Worm (Caenorhabditis elegans): ENCODE results near the gene clec-263.

clec-263 gene

DNA sequence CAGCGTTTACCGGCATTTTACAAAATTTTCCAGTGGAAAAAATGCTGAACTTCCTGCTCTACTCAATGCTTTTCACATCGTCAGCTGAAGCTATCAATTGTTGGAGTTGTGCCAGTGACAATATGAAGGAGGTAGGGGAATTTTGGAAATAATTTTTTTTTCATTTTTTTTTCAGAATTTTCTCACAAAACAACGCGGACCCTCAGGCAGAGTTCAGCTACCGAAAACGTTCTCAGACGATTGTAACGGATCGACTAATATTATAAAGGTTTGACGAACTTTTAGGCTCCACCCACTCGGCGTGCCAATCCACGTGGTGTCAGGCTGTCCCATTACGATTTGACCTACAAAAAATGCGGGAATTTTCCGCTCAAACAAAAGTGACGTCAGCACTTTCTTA lies 5.1 kb downstream of the clec-263 start, which contains the start of gene F26F2.8:
TSS of gene F26F2.8 (plus strand) at position 13 of the 400 bp plus-strand sequence.
- TF ChIP-seq lin-32 (GFP tag; optimal IDR thresholded peaks at IDR 0.05) (no peak), zip-8 (tag; optimal IDR thresholded peaks at IDR 0.05) (no peak), mls-2 (tag; optimal IDR thresholded peaks at IDR 0.05) (no peak), nhr-2 (tag; optimal IDR thresholded peaks at IDR 0.05) (no peak), ceh-39 (tag; optimal IDR thresholded peaks at IDR 0.05) (no peak), drap-1 (GFP tag; optimal IDR thresholded peaks at IDR 0.05) (no peak), M03D4.4 (tag; optimal IDR thresholded peaks at IDR 0.05) (no peak), ces-1 (GFP tag; optimal IDR thresholded peaks at IDR 0.05) (no peak), unc-62 (GFP tag; optimal IDR thresholded peaks at IDR 0.05) (no peak), cnd-1 (tag; optimal IDR thresholded peaks at IDR 0.05) (no peak), blmp-1 (tag; optimal IDR thresholded peaks at IDR 0.05) (no peak), lin-13 (tag; optimal IDR thresholded peaks at IDR 0.05) (no peak), elt-3 (tag; optimal IDR thresholded peaks at IDR 0.05) (no peak), nhr-76 (tag; optimal IDR thresholded peaks at IDR 0.05) (no peak)

DNA sequence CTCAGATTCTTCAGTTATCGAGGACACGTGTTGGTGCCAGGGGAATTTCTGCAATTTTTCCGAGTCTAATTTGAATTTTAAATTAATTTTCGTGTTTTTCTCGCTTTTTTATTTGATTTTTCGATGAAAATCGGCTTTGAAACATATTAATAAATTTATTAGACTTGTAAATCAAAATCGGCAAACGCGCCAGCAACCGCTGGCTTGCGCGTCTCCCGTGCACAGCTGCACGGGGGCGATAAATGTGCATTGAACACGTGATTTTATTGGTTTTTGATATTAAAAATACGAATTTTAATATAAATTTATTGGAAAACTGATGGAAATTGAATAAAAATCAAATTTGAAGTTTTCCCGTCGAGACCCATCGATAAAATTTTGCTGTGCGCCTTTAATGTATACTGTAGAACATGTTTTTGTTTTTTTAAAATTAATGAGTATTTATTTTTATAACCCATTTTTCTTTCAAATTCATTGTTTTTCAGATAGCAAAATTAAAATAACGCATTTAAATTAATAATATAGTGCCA lies 6.2 kb downstream of the clec-263 start, which contains the start of gene F26F2.7:
TSS of gene F26F2.7 (plus strand) at position 480 of the 530 bp plus-strand sequence.
- TF ChIP-seq M03D4.4 (tag; optimal IDR thresholded peaks at IDR 0.05) (peak; percentile 53), ham-2 (GFP tag; optimal IDR thresholded peaks at IDR 0.05) (no peak), nhr-237 (tag; optimal IDR thresholded peaks at IDR 0.05) (no peak), hlh-1 (tag; optimal IDR thresholded peaks at IDR 0.05) (peak; percentile 23), lin-32 (GFP tag; optimal IDR thresholded peaks at IDR 0.05) (peak; percentile 17), ceh-83 (GFP tag; optimal IDR thresholded peaks at IDR 0.05) (peak; percentile 61), ztf-11 (tag; optimal IDR thresholded peaks at IDR 0.05) (no peak), lsy-2 (tag; optimal IDR thresholded peaks at IDR 0.05) (peak; percentile 57), drap-1 (GFP tag; optimal IDR thresholded peaks at IDR 0.05) (peak; percentile 71), mls-2 (tag; optimal IDR thresholded peaks at IDR 0.05) (peak; percentile 67), ceh-39 (tag; optimal IDR thresholded peaks at IDR 0.05) (peak; percentile 12), mep-1 (tag; optimal IDR thresholded peaks at IDR 0.05) (peak; percentile 74), ces-1 (GFP tag; optimal IDR thresholded peaks at IDR 0.05) (peak; percentile 77), ceh-43 (GFP tag; optimal IDR thresholded peaks at IDR 0.05) (peak; percentile 34), cnd-1 (tag; optimal IDR thresholded peaks at IDR 0.05) (peak; percentile 48), sptf-1 (tag; optimal IDR thresholded peaks at IDR 0.05) (peak; percentile 95), mab-5 (tag; optimal IDR thresholded peaks at IDR 0.05) (peak; percentile 45), lin-13 (tag; optimal IDR thresholded peaks at IDR 0.05) (peak; percentile 70), pha-4 (tag; optimal IDR thresholded peaks at IDR 0.05) (peak; percentile 23), tbx-8 (GFP tag; optimal IDR thresholded peaks at IDR 0.05) (no peak), nhr-2 (tag; optimal IDR thresholded peaks at IDR 0.05) (no peak), bed-3 (GFP tag; optimal IDR thresholded peaks at IDR 0.05) (no peak), unc-39 (tag; optimal IDR thresholded peaks at IDR 0.05) (no peak)

DNA sequence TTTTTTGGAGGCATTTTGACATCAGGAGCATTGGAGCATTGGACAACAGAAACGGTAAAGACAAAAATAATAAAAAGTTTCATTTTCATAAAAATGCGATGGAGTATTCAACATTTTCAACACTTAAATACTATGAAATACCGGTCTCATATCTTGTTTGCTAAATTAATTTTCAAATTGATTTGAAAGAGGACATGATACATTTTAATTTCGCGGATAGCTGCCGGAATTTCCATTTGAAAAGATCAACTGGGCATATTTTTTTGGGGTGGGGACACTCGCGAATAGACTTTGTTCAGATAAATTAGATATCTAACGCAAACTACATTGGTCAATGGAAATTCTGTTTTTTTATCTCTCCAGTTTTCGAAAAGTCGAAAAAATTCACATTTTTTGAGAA lies 20.3 kb downstream of the clec-263 start, which contains the start of gene F26F2.10:
TSS of gene F26F2.10 (minus strand) at position 101 of the 400 bp plus-strand sequence.
- TF ChIP-seq ces-1 (GFP tag; optimal IDR thresholded peaks at IDR 0.05) (no peak), blmp-1 (tag; optimal IDR thresholded peaks at IDR 0.05) (no peak), unc-62 (GFP tag; optimal IDR thresholded peaks at IDR 0.05) (no peak), lin-13 (tag; optimal IDR thresholded peaks at IDR 0.05) (no peak), tbx-8 (GFP tag; optimal IDR thresholded peaks at IDR 0.05) (no peak), lsy-2 (tag; optimal IDR thresholded peaks at IDR 0.05) (no peak), elt-1 (tag; optimal IDR thresholded peaks at IDR 0.05; ENCODE audit: borderline replicate concordance, insufficient read depth) (no peak), hlh-1 (tag; optimal IDR thresholded peaks at IDR 0.05) (no peak), ceh-83 (GFP tag; optimal IDR thresholded peaks at IDR 0.05) (no peak), cnd-1 (tag; optimal IDR thresholded peaks at IDR 0.05) (no peak), mls-2 (tag; optimal IDR thresholded peaks at IDR 0.05) (no peak), bed-3 (GFP tag; optimal IDR thresholded peaks at IDR 0.05) (no peak), sptf-1 (tag; optimal IDR thresholded peaks at IDR 0.05) (no peak), snpc-4 (tag; optimal IDR thresholded peaks at IDR 0.05) (no peak), pha-4 (tag; optimal IDR thresholded peaks at IDR 0.05) (no peak)

- TF ChIP-seq pha-4 (tag; optimal IDR thresholded peaks at IDR 0.05), result no peak
- TF ChIP-seq mep-1 (tag; optimal IDR thresholded peaks at IDR 0.05), result no peak
- TF ChIP-seq sptf-1 (tag; optimal IDR thresholded peaks at IDR 0.05), result no peak
- no peak for TF ChIP-seq flh-1 (GFP tag; optimal IDR thresholded peaks at IDR 0.05)
- TF ChIP-seq ztf-11 (tag; optimal IDR thresholded peaks at IDR 0.05), result no peak
- TF ChIP-seq elt-1 (tag; optimal IDR thresholded peaks at IDR 0.05; ENCODE audit: borderline replicate concordance, insufficient read depth), result no peak
- no peak for TF ChIP-seq nhr-76 (tag; optimal IDR thresholded peaks at IDR 0.05)
Measured at ce11 chrV:20595653-20596052, 21.2 kb downstream of the clec-263 start, which contains the start of gene F26F2.11. TSS of gene F26F2.11 (minus strand) at chrV:20595753.
